Worm (Caenorhabditis elegans) whole organism, late embryonic: ENCODE measurements around the gene srt-38.

Source experiments
- C38D4.7 ChIP-seq: fragments of 200-800 bp; sonication (Bioruptor generic); optimal IDR thresholded peaks from 2 replicates; lab custom pipeline; 2018; ENCODE audit warnings: mild to moderate bottlenecking, missing genetic modification characterization, moderate library complexity, missing compliant biosample characterization
- F13H6.1 ChIP-seq: sonication (generic microtip); optimal IDR thresholded peaks from 2 replicates; lab custom pipeline; 2016; ENCODE audit warnings: missing genetic modification characterization, missing compliant biosample characterization
- Y22D7AL.16 ChIP-seq: sonication (generic microtip); optimal IDR thresholded peaks from 2 replicates; lab custom pipeline; 2016; ENCODE audit warnings: missing genetic modification characterization, missing compliant biosample characterization
- ceh-30 ChIP-seq: fragments of 150-350 bp; optimal IDR thresholded peaks from 2 replicates; lab custom pipeline; 2014; ENCODE audit warnings: missing biosample characterization, missing genetic modification characterization
- ceh-6 ChIP-seq: fragments of 200-800 bp; sonication (Bioruptor generic); optimal IDR thresholded peaks from 2 replicates; lab custom pipeline; 2018; ENCODE audit warnings: mild to moderate bottlenecking, missing genetic modification characterization, missing compliant biosample characterization
- ets-4 ChIP-seq: sonication (generic microtip); optimal IDR thresholded peaks from 2 replicates; lab custom pipeline; 2016; ENCODE audit warnings: missing genetic modification characterization, missing compliant biosample characterization
- madf-2 ChIP-seq: sonication (generic microtip); optimal IDR thresholded peaks from 2 replicates; lab custom pipeline; 2017; ENCODE audit warnings: missing genetic modification characterization, missing compliant biosample characterization
- pha-4 ChIP-seq: fragments of 150-350 bp; optimal IDR thresholded peaks from 2 replicates; lab custom pipeline; 2018; ENCODE audit warnings: missing biosample characterization, missing genetic modification reagents, missing genetic modification characterization
- pqm-1 ChIP-seq: sonication (generic microtip); optimal IDR thresholded peaks from 2 replicates; lab custom pipeline; 2016; ENCODE audit warnings: missing genetic modification characterization, missing compliant biosample characterization
- pros-1 ChIP-seq: fragments of 150-350 bp; optimal IDR thresholded peaks from 2 replicates; lab custom pipeline; 2014; ENCODE audit warnings: missing biosample characterization, missing genetic modification reagents, missing genetic modification characterization
- tbx-7 ChIP-seq: sonication (generic microtip); optimal IDR thresholded peaks from 2 replicates; lab custom pipeline; 2016; ENCODE audit warnings: missing genotype, missing genetic modification characterization, missing compliant biosample characterization

DNA sequence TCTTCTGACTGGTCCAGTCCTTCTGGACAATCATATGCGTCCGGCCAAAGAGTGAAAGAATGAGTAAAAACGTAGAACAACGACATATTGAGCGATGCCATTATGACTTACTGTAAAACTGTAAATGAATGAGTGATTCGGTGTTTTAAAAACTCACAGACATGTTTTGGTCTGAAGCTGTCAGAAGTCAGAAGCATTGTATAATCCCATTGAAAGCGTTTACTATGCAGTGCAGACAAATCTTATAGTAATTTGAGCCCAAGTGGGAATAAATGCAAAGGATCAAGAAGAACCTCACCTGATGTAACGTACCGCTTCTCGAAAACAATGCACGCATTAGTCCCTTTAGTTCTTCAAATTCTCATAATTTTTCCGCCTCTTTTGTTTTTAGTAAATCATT is 11.1 kb downstream of the srt-38 start, which contains the start of gene srt-3:
- TF ChIP-seq F13H6.1 (tag; lab: Kevin White, UChicago) = no peak
- no peak for TF ChIP-seq Y22D7AL.16 (tag; lab: Kevin White, UChicago)
- TF ChIP-seq madf-2 (tag; lab: Kevin White, UChicago) = no peak
- no peak for TF ChIP-seq pha-4
- TF ChIP-seq ets-4 (tag; lab: Kevin White, UChicago) = no peak
- no peak for TF ChIP-seq pros-1 (tag; lab: Kevin White, UChicago)
- TF ChIP-seq ceh-6 (GFP tag; lab: Kevin White, UChicago) = no peak
- no peak for TF ChIP-seq tbx-7 (tag; lab: Kevin White, UChicago)
- no peak for TF ChIP-seq ceh-30 (tag; lab: Kevin White, UChicago)
- no peak for TF ChIP-seq C38D4.7 (GFP tag; lab: Kevin White, UChicago)
- TF ChIP-seq pqm-1 = no peak
